Worm (Caenorhabditis elegans): ENCODE measurements around the gene sup-10.

sup-10 gene

DNA sequence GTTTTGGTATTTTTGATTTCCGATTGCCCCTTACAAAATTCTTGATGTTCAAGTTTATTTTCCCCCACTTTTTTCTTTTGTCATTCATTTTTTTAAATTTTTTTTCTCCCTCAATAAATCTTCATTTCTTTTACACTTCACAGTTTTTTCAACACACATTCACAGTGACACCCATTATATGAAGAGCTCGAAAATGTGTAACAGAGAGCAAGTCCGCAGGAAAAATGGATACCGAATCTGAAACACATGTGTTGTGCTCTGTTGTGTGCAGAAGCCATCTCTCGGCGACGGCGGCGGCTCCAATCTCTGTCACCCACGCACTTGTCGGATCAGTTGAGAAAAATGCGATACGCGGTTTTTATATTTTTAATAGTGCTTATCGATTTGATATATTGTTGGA lies at the start of gene sup-10:
Gene sup-10, plus strand, starts transcription at position 277 of the 400 bp plus-strand sequence.
- TF ChIP-seq tab-1 (GFP tag; IDR thresholded peaks at IDR 0.05): no peak
- TF ChIP-seq med-1 (GFP tag; optimal IDR thresholded peaks at IDR 0.05; ENCODE audit: insufficient read depth): no peak
- TF ChIP-seq klf-2 (GFP tag; conservative IDR thresholded peaks at IDR 0.05): no peak
- no peak for TF ChIP-seq ztf-23 (GFP tag; IDR thresholded peaks at IDR 0.05)
- TF ChIP-seq cog-1 (tag; optimal IDR thresholded peaks at IDR 0.05): no peak
- no peak for TF ChIP-seq ztf-29 (GFP tag; IDR thresholded peaks at IDR 0.05)
- TF ChIP-seq ref-1 (GFP tag; conservative IDR thresholded peaks at IDR 0.05): no peak
- TF ChIP-seq T22C8.4 (GFP tag; IDR thresholded peaks at IDR 0.05): no peak
- TF ChIP-seq flt-1 (GFP tag; IDR thresholded peaks at IDR 0.05): no peak

DNA sequence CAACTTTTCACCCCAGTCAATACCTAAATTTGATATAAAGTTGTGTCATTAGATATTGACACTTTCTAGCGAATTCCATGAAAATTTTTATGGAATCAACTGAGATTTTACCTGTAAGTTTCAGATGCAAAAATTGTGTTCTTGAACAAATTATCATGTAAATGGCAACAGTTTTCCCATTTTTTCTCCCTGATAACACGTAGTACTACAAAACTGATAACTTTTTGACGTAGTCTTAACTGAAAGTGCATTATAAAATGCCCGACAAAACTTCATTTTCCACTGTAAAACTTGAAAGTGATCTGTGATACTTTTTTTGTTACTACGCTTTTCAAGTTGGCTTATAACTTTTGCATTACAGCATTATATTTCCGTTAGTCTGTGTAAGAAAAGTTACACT lies 49.5 kb upstream of the sup-10 start:
- TF ChIP-seq klf-2 (GFP tag; conservative IDR thresholded peaks at IDR 0.05): no peak
- TF ChIP-seq T22C8.4 (GFP tag; IDR thresholded peaks at IDR 0.05): no peak
- no peak for TF ChIP-seq ref-1 (GFP tag; conservative IDR thresholded peaks at IDR 0.05)
- TF ChIP-seq flt-1 (GFP tag; IDR thresholded peaks at IDR 0.05): no peak
- no peak for TF ChIP-seq ztf-29 (GFP tag; IDR thresholded peaks at IDR 0.05)
- TF ChIP-seq ztf-23 (GFP tag; IDR thresholded peaks at IDR 0.05): no peak
- no peak for TF ChIP-seq tab-1 (GFP tag; IDR thresholded peaks at IDR 0.05)
- TF ChIP-seq med-1 (GFP tag; optimal IDR thresholded peaks at IDR 0.05; ENCODE audit: insufficient read depth): no peak
- no peak for TF ChIP-seq cog-1 (tag; optimal IDR thresholded peaks at IDR 0.05)

DNA sequence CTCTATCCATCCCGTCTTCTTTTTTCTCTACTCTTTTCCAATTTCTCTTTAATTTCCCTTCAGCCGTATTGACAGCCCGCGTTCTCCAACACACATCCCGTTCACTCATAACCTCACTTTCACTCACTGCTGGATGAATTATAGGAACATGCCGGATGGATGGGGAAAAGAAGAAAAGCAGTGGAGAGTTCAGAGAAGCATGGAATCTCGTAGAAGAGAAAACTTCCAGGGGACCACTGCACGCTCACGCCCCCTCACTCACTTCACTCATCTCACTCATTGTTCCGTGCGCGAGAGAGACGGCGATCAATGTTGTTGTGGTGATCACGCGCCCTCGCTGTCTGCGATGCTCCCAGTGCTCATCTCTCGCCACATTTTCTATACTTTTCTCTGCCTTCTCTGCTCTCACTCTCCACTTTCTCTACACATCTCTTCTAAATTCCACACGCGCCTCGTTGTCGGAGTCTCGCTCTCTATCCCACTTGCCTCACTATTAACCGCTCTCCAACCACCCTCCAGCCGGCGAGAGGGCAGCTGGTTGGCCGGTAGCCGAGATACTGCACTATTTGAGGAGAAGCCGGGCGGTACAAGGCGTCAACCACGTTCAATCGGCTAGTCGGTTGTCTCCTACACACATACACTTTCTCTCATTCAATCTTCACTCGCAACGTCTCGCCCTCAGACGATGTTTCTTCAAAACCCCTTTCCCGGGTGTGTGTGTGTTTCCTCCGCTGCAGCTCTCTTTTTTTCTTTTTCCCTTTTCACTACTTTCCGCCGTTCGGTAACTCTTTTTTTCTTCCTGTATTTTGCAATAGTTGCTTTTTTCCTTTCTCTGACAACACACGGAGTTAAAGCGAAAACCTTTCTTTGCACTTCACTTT lies 48.2 kb upstream of the sup-10 start:
- TF ChIP-seq klf-2 (GFP tag; conservative IDR thresholded peaks at IDR 0.05) (no peak), ztf-29 (GFP tag; IDR thresholded peaks at IDR 0.05) (peak; percentile 41; the same call in 1 of the 2 replicates), ref-1 (GFP tag; conservative IDR thresholded peaks at IDR 0.05) (no peak), T22C8.4 (GFP tag; IDR thresholded peaks at IDR 0.05) (peak; percentile 29; the same call in 1 of the 2 replicates), ztf-23 (GFP tag; IDR thresholded peaks at IDR 0.05) (0 out of 2 replicates have a peak, but pooled peaks have one; percentile 20), flt-1 (GFP tag; IDR thresholded peaks at IDR 0.05) (peak; percentile 40; the same call in 1 of the 2 replicates), med-1 (GFP tag; optimal IDR thresholded peaks at IDR 0.05; ENCODE audit: insufficient read depth) (no peak), tab-1 (GFP tag; IDR thresholded peaks at IDR 0.05) (peak; percentile 62; the same call in 1 of the 2 replicates), cog-1 (tag; optimal IDR thresholded peaks at IDR 0.05) (peak; percentile 86)

DNA sequence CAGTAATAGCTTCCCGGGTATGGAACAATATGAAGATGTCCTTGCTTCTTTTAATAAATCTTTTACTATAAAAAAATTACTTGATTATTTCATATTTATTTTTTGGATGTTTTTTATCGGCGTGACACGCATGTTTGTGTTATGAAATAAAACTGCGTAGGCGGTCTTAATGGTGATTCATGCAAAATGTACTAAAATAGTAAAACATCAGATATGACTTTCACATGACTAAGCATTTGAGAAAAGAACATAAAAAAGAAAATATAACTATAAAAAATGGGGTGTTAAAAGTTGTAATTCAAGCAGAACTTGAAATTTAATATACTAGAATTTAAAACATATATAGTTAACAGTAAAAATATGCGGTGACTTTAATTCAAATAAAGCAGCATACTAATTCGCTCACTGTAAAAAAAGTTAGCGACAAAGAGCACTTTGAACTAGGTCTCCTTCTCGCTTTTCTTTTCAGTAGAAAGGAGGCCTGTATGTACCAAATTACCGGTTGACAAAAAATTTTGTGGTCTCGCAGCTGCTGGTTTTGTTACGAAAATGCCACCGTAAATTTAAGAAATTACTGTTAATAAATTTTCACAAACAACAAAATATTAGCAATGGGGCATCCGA lies 46.1 kb upstream of the sup-10 start:
- no peak for TF ChIP-seq T22C8.4 (GFP tag; IDR thresholded peaks at IDR 0.05)
- TF ChIP-seq ztf-23 (GFP tag; IDR thresholded peaks at IDR 0.05): no peak
- TF ChIP-seq tab-1 (GFP tag; IDR thresholded peaks at IDR 0.05): no peak
- no peak for TF ChIP-seq med-1 (GFP tag; optimal IDR thresholded peaks at IDR 0.05; ENCODE audit: insufficient read depth)
- no peak for TF ChIP-seq cog-1 (tag; optimal IDR thresholded peaks at IDR 0.05)
- no peak for TF ChIP-seq klf-2 (GFP tag; conservative IDR thresholded peaks at IDR 0.05)
- TF ChIP-seq flt-1 (GFP tag; IDR thresholded peaks at IDR 0.05): no peak
- no peak for TF ChIP-seq ref-1 (GFP tag; conservative IDR thresholded peaks at IDR 0.05)
- TF ChIP-seq ztf-29 (GFP tag; IDR thresholded peaks at IDR 0.05): no peak

DNA sequence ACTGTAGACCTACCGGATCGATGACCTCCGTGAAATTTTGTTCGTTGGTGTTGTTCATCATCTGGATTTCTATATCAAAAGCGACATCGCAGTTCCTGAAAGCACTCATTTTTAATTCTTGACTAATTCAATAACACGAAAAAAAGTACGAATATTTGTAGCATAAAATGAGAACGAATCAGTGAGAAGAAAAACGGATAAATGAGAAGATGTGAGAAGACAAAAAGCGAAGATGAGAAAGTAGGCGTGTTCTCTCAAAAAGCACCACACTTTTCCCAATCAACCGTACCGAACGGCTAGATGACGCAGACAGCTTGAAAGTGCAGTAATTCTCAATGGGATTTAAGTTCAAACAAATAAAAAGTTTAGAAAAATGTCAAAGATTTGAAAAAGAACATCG lies 41.4 kb upstream of the sup-10 start, which contains the start of gene npr-24:
Gene npr-24, minus strand, starts transcription at position 101 of the 400 bp plus-strand sequence.
- TF ChIP-seq ztf-29 (GFP tag; IDR thresholded peaks at IDR 0.05) (no peak), T22C8.4 (GFP tag; IDR thresholded peaks at IDR 0.05) (no peak), tab-1 (GFP tag; IDR thresholded peaks at IDR 0.05) (no peak), med-1 (GFP tag; optimal IDR thresholded peaks at IDR 0.05; ENCODE audit: insufficient read depth) (no peak), klf-2 (GFP tag; conservative IDR thresholded peaks at IDR 0.05) (no peak), ref-1 (GFP tag; conservative IDR thresholded peaks at IDR 0.05) (no peak), ztf-23 (GFP tag; IDR thresholded peaks at IDR 0.05) (no peak), flt-1 (GFP tag; IDR thresholded peaks at IDR 0.05) (no peak), cog-1 (tag; optimal IDR thresholded peaks at IDR 0.05) (no peak)

DNA sequence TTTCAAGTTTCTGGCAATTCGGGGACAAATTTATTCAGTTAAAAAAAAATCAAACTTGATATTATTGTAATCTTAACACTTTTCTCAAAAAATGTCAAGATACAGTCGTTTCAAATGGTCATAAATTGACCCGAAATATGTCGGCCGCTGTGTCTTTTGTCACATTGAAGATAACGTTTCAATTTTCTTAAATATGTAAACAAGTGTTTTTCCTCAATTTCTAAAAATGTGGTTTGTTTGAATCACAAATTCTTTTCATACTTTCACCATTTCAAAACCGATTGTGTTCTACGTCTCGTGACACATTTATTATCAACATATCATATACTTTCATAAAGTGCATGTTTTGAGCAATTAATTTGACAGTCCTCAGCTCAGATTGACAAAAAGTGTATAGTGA lies 25.9 kb upstream of the sup-10 start:
- no peak for TF ChIP-seq cog-1 (tag; optimal IDR thresholded peaks at IDR 0.05)
- no peak for TF ChIP-seq med-1 (GFP tag; optimal IDR thresholded peaks at IDR 0.05; ENCODE audit: insufficient read depth)
- TF ChIP-seq T22C8.4 (GFP tag; IDR thresholded peaks at IDR 0.05): no peak

DNA sequence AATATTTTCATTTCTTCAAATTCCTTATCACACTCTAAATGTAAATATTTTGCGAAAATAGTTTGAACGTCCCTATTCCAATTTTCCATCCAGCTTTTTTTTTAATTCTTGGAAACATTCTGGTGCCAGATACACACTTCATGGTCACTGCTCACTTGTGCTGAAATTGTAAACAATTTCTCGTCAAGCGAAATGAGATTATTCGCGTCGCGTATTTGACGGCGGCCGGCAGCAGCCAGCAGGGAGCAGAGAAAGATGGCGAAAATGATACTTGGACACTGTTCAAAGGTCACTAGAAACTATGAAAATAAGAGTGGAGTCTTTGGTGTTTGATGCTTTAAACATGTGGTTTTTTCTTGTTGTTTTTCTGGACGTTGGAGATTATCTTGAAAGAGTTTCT lies 23.7 kb upstream of the sup-10 start:
- no peak for TF ChIP-seq klf-2 (GFP tag; conservative IDR thresholded peaks at IDR 0.05)
- TF ChIP-seq flt-1 (GFP tag; IDR thresholded peaks at IDR 0.05): no peak
- TF ChIP-seq cog-1 (tag; optimal IDR thresholded peaks at IDR 0.05): no peak
- no peak for TF ChIP-seq med-1 (GFP tag; optimal IDR thresholded peaks at IDR 0.05; ENCODE audit: insufficient read depth)
- TF ChIP-seq ztf-23 (GFP tag; IDR thresholded peaks at IDR 0.05): no peak
- TF ChIP-seq ztf-29 (GFP tag; IDR thresholded peaks at IDR 0.05): no peak

DNA sequence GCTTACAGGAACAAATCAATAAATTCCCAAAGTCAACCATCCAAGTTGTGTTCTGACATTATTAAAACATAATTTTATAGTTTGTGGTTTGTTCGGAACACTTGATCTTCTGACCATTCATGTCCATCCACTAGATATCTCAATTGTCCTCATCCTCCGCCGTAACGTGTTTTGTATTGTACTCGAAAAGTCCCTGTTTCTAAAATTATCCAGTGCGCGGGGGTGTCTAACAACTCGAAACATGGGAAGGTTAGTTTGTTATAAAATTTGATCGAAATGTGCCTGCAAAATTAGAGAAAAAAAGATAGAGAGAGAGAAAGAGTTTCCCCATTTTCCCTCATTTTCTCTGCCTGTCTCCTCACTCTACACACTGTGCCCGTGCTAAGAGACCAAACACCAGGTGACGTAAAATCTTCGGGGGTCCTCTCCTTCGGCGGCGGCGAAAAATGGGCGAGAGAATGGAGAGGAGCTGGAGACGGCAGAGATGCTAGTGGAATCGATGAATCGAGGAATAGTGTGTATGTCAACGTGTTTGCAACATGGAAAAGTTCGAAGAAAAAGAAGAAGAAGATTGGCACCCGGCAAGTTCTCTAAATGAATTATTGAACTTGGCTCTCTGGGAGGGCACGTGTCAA lies 22.5 kb upstream of the sup-10 start:
- TF ChIP-seq cog-1 (tag; optimal IDR thresholded peaks at IDR 0.05): peak; percentile 51
- TF ChIP-seq flt-1 (GFP tag; IDR thresholded peaks at IDR 0.05): no peak; the same call in 1 of the 2 replicates
- no peak for TF ChIP-seq ztf-23 (GFP tag; IDR thresholded peaks at IDR 0.05)

DNA sequence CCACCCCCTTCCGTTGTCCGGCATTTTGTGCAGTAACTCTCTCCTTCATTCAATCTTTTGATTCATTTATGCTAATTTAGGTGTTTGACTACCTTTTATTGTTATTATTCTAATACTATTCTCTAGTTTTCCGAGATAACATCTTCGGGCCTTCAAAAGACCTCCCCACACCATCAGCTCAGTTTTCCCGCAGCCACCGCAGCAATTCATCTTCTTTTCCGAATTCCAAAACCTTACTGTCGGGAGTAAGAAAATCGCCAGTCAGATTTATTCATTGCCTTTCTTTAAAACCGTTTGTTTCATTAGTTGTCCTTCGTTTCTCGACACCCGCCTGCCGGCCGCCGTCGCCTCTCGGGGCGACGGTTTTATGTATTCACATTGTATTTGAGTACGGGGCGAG lies 20.0 kb upstream of the sup-10 start:
- TF ChIP-seq cog-1 (tag; optimal IDR thresholded peaks at IDR 0.05) (no peak), klf-2 (GFP tag; conservative IDR thresholded peaks at IDR 0.05) (no peak), ztf-23 (GFP tag; IDR thresholded peaks at IDR 0.05) (no peak), med-1 (GFP tag; optimal IDR thresholded peaks at IDR 0.05; ENCODE audit: insufficient read depth) (no peak), flt-1 (GFP tag; IDR thresholded peaks at IDR 0.05) (no peak), ref-1 (GFP tag; conservative IDR thresholded peaks at IDR 0.05) (no peak), tab-1 (GFP tag; IDR thresholded peaks at IDR 0.05) (no peak), ztf-29 (GFP tag; IDR thresholded peaks at IDR 0.05) (no peak), T22C8.4 (GFP tag; IDR thresholded peaks at IDR 0.05) (no peak)
